Fruit fly (Drosophila melanogaster) ovary, adult (tissue): ENCODE data around the gene CG7781.

Experiments
- CG17801 ChIP-seq: fragments of 200-800 bp; optimal IDR thresholded peaks from 2 replicates; lab custom pipeline; 2019; ENCODE audit warnings: missing biosample characterization, mild to moderate bottlenecking, missing genetic modification characterization, moderate library complexity; ENCODE audit not compliant: partially characterized antibody

CG7781 gene

dm6 chr2L:8292159-8292887 lies 32.9 kb downstream of the CG7781 start:
- TF ChIP-seq CG17801: no peak

- no peak for TF ChIP-seq CG17801
Observed at dm6 chr2L:8290653-8291233, 34.5 kb downstream of the CG7781 start.

dm6 chr2L:8290092-8290424 lies 35.2 kb downstream of the CG7781 start:
- TF ChIP-seq CG17801: no peak

- TF ChIP-seq CG17801: no peak
Observed at dm6 chr2L:8289352-8290091, 35.7 kb downstream of the CG7781 start.

dm6 chr2L:8288087-8288486 lies 37.1 kb downstream of the CG7781 start:
- TF ChIP-seq CG17801: no peak

dm6 chr2L:8286595-8286994 lies 38.6 kb downstream of the CG7781 start:
- TF ChIP-seq CG17801: no peak

- TF ChIP-seq CG17801: no peak
Observed at dm6 chr2L:8284913-8285619, 40.1 kb downstream of the CG7781 start.

dm6 chr2L:8281872-8282271 lies 43.3 kb downstream of the CG7781 start:
- TF ChIP-seq CG17801: no peak

dm6 chr2L:8280225-8280624 lies 45.0 kb downstream of the CG7781 start:
- no peak for TF ChIP-seq CG17801

- no peak for TF ChIP-seq CG17801
Observed at dm6 chr2L:8279400-8280065, 45.7 kb downstream of the CG7781 start.

dm6 chr2L:8277561-8278201 lies 47.5 kb downstream of the CG7781 start:
- peak; percentile 95 for TF ChIP-seq CG17801

- no peak for TF ChIP-seq CG17801
Observed at dm6 chr2L:8276880-8277279, 48.3 kb downstream of the CG7781 start.

- no peak for TF ChIP-seq CG17801
Observed at dm6 chr2L:8276287-8276686, 48.9 kb downstream of the CG7781 start.

dm6 chr2L:8274958-8275584 lies 50.1 kb downstream of the CG7781 start:
- peak; percentile 25 for TF ChIP-seq CG17801

dm6 chr2L:8274127-8274526 lies 51.1 kb downstream of the CG7781 start:
- TF ChIP-seq CG17801: no peak
